Worm (Caenorhabditis elegans): Measurements from ENCODE around the gene srh-125.

The srh-125 gene

DNA sequence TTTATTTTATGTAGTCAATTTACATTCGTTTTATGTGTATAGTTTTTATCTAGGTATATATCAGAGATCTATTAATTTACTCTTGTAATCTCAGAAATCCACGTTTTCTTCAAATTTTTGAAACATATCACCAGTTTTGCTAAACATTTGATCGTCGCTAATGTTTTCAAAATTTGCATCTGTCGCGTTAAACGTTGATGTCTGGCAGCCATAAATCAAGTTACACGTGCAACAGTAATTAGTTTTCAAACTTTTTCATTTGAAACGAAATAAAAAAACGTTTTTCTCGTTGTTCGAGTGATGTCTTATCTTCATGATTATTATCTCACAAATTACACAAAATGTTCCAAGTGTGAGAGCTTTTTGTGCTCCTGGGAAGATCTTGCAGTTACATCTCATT lies 20.8 kb upstream of the srh-125 start, which contains the start of gene srh-79:
Gene srh-79, plus strand, starts transcription at position 301 of the 400 bp plus-strand sequence.
- TF ChIP-seq tbx-2 (tag; optimal IDR thresholded peaks at IDR 0.05) (no peak), R02D3.7 (tag; optimal IDR thresholded peaks at IDR 0.05) (no peak), pha-4 (tag; optimal IDR thresholded peaks at IDR 0.05) (no peak), ceh-9 (tag; optimal IDR thresholded peaks at IDR 0.05) (no peak), ztf-11 (tag; optimal IDR thresholded peaks at IDR 0.05) (no peak), fos-1 (tag; optimal IDR thresholded peaks at IDR 0.05) (no peak), eor-1 (tag; optimal IDR thresholded peaks at IDR 0.05) (no peak), lsy-12 (tag; optimal IDR thresholded peaks at IDR 0.05) (no peak), snpc-4 (tag; optimal IDR thresholded peaks at IDR 0.05) (no peak), elt-2 (tag; optimal IDR thresholded peaks at IDR 0.05) (no peak), pqm-1 (tag; optimal IDR thresholded peaks at IDR 0.05) (no peak), lin-39 (tag; optimal IDR thresholded peaks at IDR 0.05) (no peak)

DNA sequence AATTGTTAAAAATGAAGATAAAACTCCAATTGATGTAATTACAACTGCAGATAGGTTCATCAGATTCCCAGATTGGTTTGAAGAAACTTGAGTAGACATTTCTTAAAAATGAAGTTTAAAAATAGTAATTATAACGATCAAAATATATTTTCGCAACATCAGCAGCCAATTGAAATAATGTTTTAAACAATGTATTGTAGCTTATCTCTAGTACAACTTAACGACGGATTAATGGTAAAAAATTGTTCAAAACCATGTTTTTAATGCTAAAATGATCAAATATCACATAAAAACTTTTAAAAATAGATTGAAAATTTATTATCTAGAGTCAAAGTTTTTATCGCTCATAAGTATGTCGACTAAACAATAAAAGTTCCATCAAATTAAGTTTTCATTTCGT lies 18.5 kb upstream of the srh-125 start, which contains the start of gene srbc-11:
Gene srbc-11, minus strand, starts transcription at position 101 of the 400 bp plus-strand sequence.
- TF ChIP-seq ztf-11 (tag; optimal IDR thresholded peaks at IDR 0.05) (no peak), lin-15B (tag; optimal IDR thresholded peaks at IDR 0.05) (no peak), nhr-67 (tag; optimal IDR thresholded peaks at IDR 0.05) (no peak), lin-39 (tag; optimal IDR thresholded peaks at IDR 0.05) (no peak), nhr-76 (tag; optimal IDR thresholded peaks at IDR 0.05) (no peak), ama-1 (optimal IDR thresholded peaks at IDR 0.05) (no peak), nhr-23 (tag; optimal IDR thresholded peaks at IDR 0.05) (no peak), unc-39 (tag; optimal IDR thresholded peaks at IDR 0.05) (no peak), ceh-16 (tag; optimal IDR thresholded peaks at IDR 0.05) (no peak), nhr-77 (tag; optimal IDR thresholded peaks at IDR 0.05) (no peak), pha-4 (tag; optimal IDR thresholded peaks at IDR 0.05) (no peak), ceh-28 (tag; optimal IDR thresholded peaks at IDR 0.05) (no peak), aly-2 (tag; optimal IDR thresholded peaks at IDR 0.05) (no peak), sea-2 (GFP tag; optimal IDR thresholded peaks at IDR 0.05) (no peak), R02D3.7 (tag; optimal IDR thresholded peaks at IDR 0.05) (no peak), mdl-1 (tag; optimal IDR thresholded peaks at IDR 0.05) (no peak), fkh-2 (tag; optimal IDR thresholded peaks at IDR 0.05) (no peak), nhr-25 (tag; optimal IDR thresholded peaks at IDR 0.05) (no peak), lsy-12 (tag; optimal IDR thresholded peaks at IDR 0.05) (no peak)

DNA sequence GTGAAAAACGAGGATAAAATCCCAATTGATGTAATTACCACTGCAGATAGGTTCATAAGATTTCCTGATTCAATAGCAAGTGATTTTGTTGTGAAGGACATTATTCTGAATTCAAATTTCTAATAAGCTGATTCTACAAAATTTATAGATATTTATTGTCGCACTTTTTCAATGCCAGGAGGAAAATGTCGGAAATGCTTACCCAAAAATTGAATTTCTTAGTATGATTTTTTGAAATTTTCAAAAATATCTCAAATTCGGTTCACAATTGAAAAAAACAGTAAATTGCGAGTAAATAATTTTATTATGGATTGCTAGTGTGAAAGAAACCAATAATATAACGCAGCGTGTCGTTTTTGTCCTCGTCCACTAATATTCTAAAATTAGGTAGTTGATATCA lies 16.3 kb upstream of the srh-125 start, which contains the start of gene srbc-10:
Gene srbc-10, minus strand, starts transcription at position 101 of the 400 bp plus-strand sequence.
- TF ChIP-seq nhr-25 (tag; optimal IDR thresholded peaks at IDR 0.05) (no peak), jun-1 (tag; optimal IDR thresholded peaks at IDR 0.05) (no peak), egl-5 (tag; optimal IDR thresholded peaks at IDR 0.05) (no peak), unc-39 (tag; optimal IDR thresholded peaks at IDR 0.05) (no peak), lin-39 (tag; optimal IDR thresholded peaks at IDR 0.05) (no peak), ZK546.5 (tag; optimal IDR thresholded peaks at IDR 0.05) (no peak), nhr-77 (tag; optimal IDR thresholded peaks at IDR 0.05) (no peak), nhr-43 (tag; optimal IDR thresholded peaks at IDR 0.05; ENCODE audit: poor library complexity, severe bottlenecking) (no peak), ceh-82 (tag; optimal IDR thresholded peaks at IDR 0.05) (no peak), fkh-10 (GFP tag; optimal IDR thresholded peaks at IDR 0.05) (no peak), fkh-2 (tag; optimal IDR thresholded peaks at IDR 0.05) (no peak), nhr-28 (tag; optimal IDR thresholded peaks at IDR 0.05) (no peak), ceh-9 (tag; optimal IDR thresholded peaks at IDR 0.05) (no peak), ceh-28 (tag; optimal IDR thresholded peaks at IDR 0.05) (no peak), unc-62 (GFP tag; optimal IDR thresholded peaks at IDR 0.05) (no peak), ztf-11 (tag; optimal IDR thresholded peaks at IDR 0.05) (no peak), ceh-16 (tag; optimal IDR thresholded peaks at IDR 0.05) (no peak)

DNA sequence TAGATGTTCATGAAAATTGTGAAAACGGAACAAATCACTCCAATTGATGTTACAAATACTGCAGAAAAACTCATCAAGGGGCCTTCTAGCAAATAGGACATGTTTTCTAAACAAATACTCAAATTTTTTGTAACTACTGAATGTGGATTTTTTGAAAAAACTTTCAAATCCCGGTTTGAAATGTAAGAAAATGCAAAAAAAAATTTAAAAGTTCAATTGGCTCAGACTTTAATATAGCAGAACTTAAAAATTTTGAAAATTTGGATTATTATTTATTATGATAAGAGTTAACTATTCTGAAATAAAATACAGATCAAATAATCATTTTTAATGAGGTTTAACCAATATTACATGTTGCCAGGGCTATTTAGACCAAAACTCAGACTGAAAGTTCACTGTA lies 13.7 kb upstream of the srh-125 start, which contains the start of gene srbc-9:
Gene srbc-9, minus strand, starts transcription at position 101 of the 400 bp plus-strand sequence.
- TF ChIP-seq aly-2 (tag; optimal IDR thresholded peaks at IDR 0.05) (no peak), mdl-1 (tag; optimal IDR thresholded peaks at IDR 0.05) (no peak), mml-1 (tag; optimal IDR thresholded peaks at IDR 0.05) (no peak), ama-1 (optimal IDR thresholded peaks at IDR 0.05) (no peak), nhr-77 (tag; optimal IDR thresholded peaks at IDR 0.05) (no peak), nhr-76 (tag; optimal IDR thresholded peaks at IDR 0.05) (no peak), sea-2 (GFP tag; optimal IDR thresholded peaks at IDR 0.05) (no peak)

DNA sequence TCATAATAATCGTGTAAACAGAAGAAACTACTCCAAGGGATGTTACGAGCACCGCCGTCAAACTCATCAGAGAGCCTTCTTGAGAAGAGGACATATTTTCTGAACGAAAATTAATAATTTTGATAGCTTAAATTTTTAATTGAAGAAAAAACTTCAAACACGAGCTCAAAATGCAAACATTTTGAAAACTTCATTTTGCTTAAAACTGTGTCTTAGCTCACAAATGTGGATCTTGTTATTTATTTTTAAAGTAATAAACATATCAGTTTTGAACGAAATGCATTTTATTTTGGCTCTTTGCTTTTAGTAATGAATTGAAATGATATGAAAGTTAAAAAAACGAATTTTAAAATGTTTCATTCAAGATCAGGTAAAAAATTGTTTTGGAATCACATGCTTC lies 10.9 kb upstream of the srh-125 start, which contains the start of gene srbc-7:
Gene srbc-7, minus strand, starts transcription at position 101 of the 400 bp plus-strand sequence.
- TF ChIP-seq elt-3 (tag; optimal IDR thresholded peaks at IDR 0.05) (no peak), nhr-67 (tag; optimal IDR thresholded peaks at IDR 0.05) (no peak), fos-1 (tag; optimal IDR thresholded peaks at IDR 0.05) (no peak), ztf-11 (tag; optimal IDR thresholded peaks at IDR 0.05) (no peak), ceh-16 (tag; optimal IDR thresholded peaks at IDR 0.05) (no peak), ama-1 (optimal IDR thresholded peaks at IDR 0.05) (no peak), hmg-11 (tag; optimal IDR thresholded peaks at IDR 0.05) (no peak)

All from whole organism, L3 larva.